Worm (Caenorhabditis elegans): ENCODE measurements around the gene C29A12.6.
A peak's percentile ranks its signal among the peaks of the same experiment; 100 is the strongest.

DNA sequence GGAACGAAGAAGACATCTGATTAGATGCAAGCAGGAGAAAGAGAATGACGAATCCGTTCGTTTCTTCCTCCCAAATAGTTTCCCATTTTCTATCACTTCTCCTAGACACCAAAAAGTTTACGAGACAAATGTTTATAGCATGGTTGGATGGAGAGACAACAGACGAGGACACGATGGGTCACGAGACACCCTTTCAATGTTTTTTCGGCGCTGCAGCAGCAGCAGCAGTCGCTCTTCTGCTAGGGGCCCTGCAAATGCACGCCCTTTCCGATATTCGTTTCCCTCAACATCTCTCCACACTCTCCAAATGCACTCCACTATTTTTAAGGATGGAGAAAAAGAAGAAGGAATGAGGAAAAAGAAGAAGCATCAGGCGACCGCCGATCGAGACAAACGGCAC lies 11.3 kb downstream of the C29A12.6 start:
- TF ChIP-seq lsy-12 (tag; optimal IDR thresholded peaks at IDR 0.05) = peak; percentile 59
- TF ChIP-seq fos-1 (tag; optimal IDR thresholded peaks at IDR 0.05) = no peak
- TF ChIP-seq nhr-11 (tag; optimal IDR thresholded peaks at IDR 0.05) = peak; percentile 63
- peak; percentile 62 for TF ChIP-seq egl-27 (tag; optimal IDR thresholded peaks at IDR 0.05)
- no peak for TF ChIP-seq pqm-1 (tag; optimal IDR thresholded peaks at IDR 0.05)
